Worm (Caenorhabditis elegans) whole organism, L4/young adult: ENCODE measurements around the gene gpd-2.

Experiments used
- W03F9.2 ChIP-seq: fragments of 150-350 bp; optimal IDR thresholded peaks from 2 replicates; lab custom pipeline; 2014; ENCODE audit warnings: missing biosample characterization, missing genetic modification characterization
- dao-5 ChIP-seq: sonication (generic microtip); optimal IDR thresholded peaks from 2 replicates; lab custom pipeline; 2016; ENCODE audit warnings: missing genotype, missing genetic modification characterization, moderate library complexity, missing compliant biosample characterization
- him-1 ChIP-seq: sonication (generic microtip); optimal IDR thresholded peaks from 2 replicates; lab custom pipeline; 2016; ENCODE audit warnings: missing genotype, missing genetic modification reagents, missing genetic modification characterization, missing compliant biosample characterization

DNA sequence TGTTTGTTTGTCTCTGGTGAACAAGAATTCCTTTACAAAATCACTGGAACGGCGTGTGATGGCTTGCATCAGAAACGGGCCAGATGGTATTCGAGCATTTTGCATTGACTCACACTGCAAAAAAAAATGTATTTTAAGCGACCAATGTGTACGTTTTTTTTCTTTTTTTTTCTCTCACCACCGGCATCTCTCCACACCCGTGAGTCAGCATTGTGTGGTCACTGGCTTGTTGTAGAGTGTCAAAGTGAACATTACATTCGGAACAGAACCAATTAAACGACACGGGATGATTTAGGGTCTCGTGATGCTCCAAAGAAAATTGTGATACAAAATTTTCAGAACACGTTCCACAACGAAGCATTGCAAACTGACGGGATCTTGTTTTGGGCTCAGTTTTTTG is 12.9 kb downstream of the gpd-2 start:
- TF ChIP-seq him-1 (tag; lab: Kevin White, UChicago), result no peak
- no peak for TF ChIP-seq dao-5 (tag; lab: Kevin White, UChicago)
- no peak for TF ChIP-seq W03F9.2
